Worm (Caenorhabditis elegans) whole organism, young adult: ENCODE measurements around the gene C45B11.8.
A peak's percentile ranks its signal among the peaks of the same experiment; 100 is the strongest.

ENCODE experiments used
- F10E7.11 ChIP-seq: sonication (generic microtip); optimal IDR thresholded peaks from 2 replicates; lab custom pipeline; 2017; ENCODE audit warnings: mild to moderate bottlenecking, missing genetic modification characterization, moderate library complexity, missing compliant biosample characterization
- F33H1.4 ChIP-seq: fragments of 200-800 bp; sonication (Bioruptor generic); IDR thresholded peaks from 2 replicates; pipeline ENCODE4 v1.3.6; 2022; ENCODE audit warnings: missing genetic modification reagents, missing genetic modification characterization, missing compliant biosample characterization
- F52B5.7 ChIP-seq: sonication (generic microtip); optimal IDR thresholded peaks from 2 replicates; lab custom pipeline; 2016; ENCODE audit warnings: mild to moderate bottlenecking, missing genetic modification characterization, missing compliant biosample characterization
- F55B11.4 ChIP-seq: sonication (generic microtip); optimal IDR thresholded peaks from 2 replicates; lab custom pipeline; 2016; ENCODE audit warnings: missing compliant biosample characterization, missing genetic modification characterization, borderline replicate concordance; ENCODE audit not compliant: insufficient read depth
- K11D2.4 ChIP-seq: fragments of 200-800 bp; sonication (Bioruptor generic); IDR thresholded peaks from 2 replicates; pipeline ENCODE4 v1.3.6; 2022; ENCODE audit warnings: missing genetic modification reagents, missing genetic modification characterization, missing compliant biosample characterization
- K12H6.12 ChIP-seq: fragments of 200-800 bp; sonication (Bioruptor generic); optimal IDR thresholded peaks from 2 replicates; lab custom pipeline; 2018; ENCODE audit warnings: mild to moderate bottlenecking, missing genetic modification characterization, missing compliant biosample characterization
- Y56A3A.18 ChIP-seq: fragments of 200-800 bp; sonication (Bioruptor generic); IDR thresholded peaks from 2 replicates; pipeline ENCODE4 v1.3.6; 2022; ENCODE audit warnings: missing genetic modification reagents, missing genetic modification characterization, missing compliant biosample characterization
- ama-1 ChIP-seq, 3 experiments: fragments of 150-350 bp in 1 of 3; sonication (generic microtip) in 2 of 3; optimal IDR thresholded peaks; 2 replicates each; lab custom pipeline; 2014 to 2018; ENCODE audit warnings: missing biosample characterization in 2 of 3, missing genetic modification characterization in 2 of 3, missing genetic modification reagents in 2 of 3
- cebp-1 ChIP-seq, 2 experiments: fragments of 200-800 bp in 1 of 2; sonication (Bioruptor generic) in 1 of 2; sonication (generic microtip) in 1 of 2; IDR thresholded peaks in 1 of 2; optimal IDR thresholded peaks in 1 of 2; 2 replicates each; pipeline versions ENCODE4 v1.3.6 to Lab custom; 2017 to 2022; ENCODE audit warnings: missing compliant biosample characterization in 2 of 2, missing genetic modification characterization in 2 of 2, mild to moderate bottlenecking in 1 of 2, missing genetic modification reagents in 1 of 2, moderate library complexity in 1 of 2
- die-1 ChIP-seq: sonication (generic microtip); optimal IDR thresholded peaks from 2 replicates; lab custom pipeline; 2016; ENCODE audit warnings: missing genotype, mild to moderate bottlenecking, missing genetic modification characterization, missing compliant biosample characterization
- ekl-4 ChIP-seq: fragments of 200-800 bp; sonication (Bioruptor generic); IDR thresholded peaks from 2 replicates; pipeline ENCODE4 v1.3.6; 2022; ENCODE audit warnings: missing genetic modification reagents, missing genetic modification characterization, missing compliant biosample characterization
- ets-4 ChIP-seq: fragments of 200-800 bp; sonication (Bioruptor generic); optimal IDR thresholded peaks from 2 replicates; lab custom pipeline; 2018; ENCODE audit warnings: mild to moderate bottlenecking, missing genetic modification characterization, missing compliant biosample characterization
- hmg-1.2 ChIP-seq: fragments of 200-800 bp; sonication (Bioruptor generic); IDR thresholded peaks from 2 replicates; pipeline ENCODE4 v1.3.6; 2022; ENCODE audit warnings: missing genetic modification reagents, missing genetic modification characterization, missing compliant biosample characterization
- lag-1 ChIP-seq: fragments of 200-800 bp; sonication (Bioruptor generic); IDR thresholded peaks from 2 replicates; pipeline ENCODE4 v1.3.6; 2022; ENCODE audit warnings: missing genetic modification reagents, missing genetic modification characterization, missing compliant biosample characterization
- lin-35 ChIP-seq, 3 experiments: fragments of 150-350 bp in 2 of 3; sonication (generic microtip) in 1 of 3; optimal IDR thresholded peaks; 2 replicates each; lab custom pipeline; 2014 to 2018; ENCODE audit warnings: missing biosample characterization in 3 of 3, missing genetic modification characterization in 3 of 3, missing genetic modification reagents in 3 of 3
- lin-40 ChIP-seq: sonication (generic microtip); optimal IDR thresholded peaks from 2 replicates; lab custom pipeline; 2016; ENCODE audit warnings: missing genetic modification characterization, mild to moderate bottlenecking, missing compliant biosample characterization, missing genotype, missing genetic modification reagents
- lin-54 ChIP-seq: fragments of 200-800 bp; sonication (Bioruptor generic); optimal IDR thresholded peaks from 2 replicates; lab custom pipeline; 2018; ENCODE audit warnings: mild to moderate bottlenecking, missing genetic modification characterization, missing compliant biosample characterization
- lsl-1 ChIP-seq: fragments of 200-800 bp; sonication (Bioruptor generic); optimal IDR thresholded peaks from 2 replicates; lab custom pipeline; 2018; ENCODE audit warnings: mild to moderate bottlenecking, missing genetic modification characterization, moderate library complexity, missing compliant biosample characterization
- madf-6 ChIP-seq: fragments of 200-800 bp; sonication (Bioruptor generic); IDR thresholded peaks from 2 replicates; pipeline ENCODE4 v1.3.6; 2022; ENCODE audit warnings: missing genetic modification reagents, missing genetic modification characterization, missing compliant biosample characterization
- madf-8 ChIP-seq: fragments of 200-800 bp; sonication (Bioruptor generic); conservative IDR thresholded peaks from 2 replicates; pipeline ENCODE4 v1.3.6; 2022; ENCODE audit warnings: missing genetic modification reagents, missing genetic modification characterization, missing compliant biosample characterization
- nfya-1 ChIP-seq: sonication (generic microtip); optimal IDR thresholded peaks from 2 replicates; lab custom pipeline; 2017; ENCODE audit warnings: antibody characterized with exemption, missing compliant biosample characterization, missing genetic modification characterization, borderline replicate concordance; ENCODE audit not compliant: insufficient read depth
- nfya-2 ChIP-seq: fragments of 200-800 bp; sonication (Bioruptor generic); IDR thresholded peaks from 2 replicates; pipeline ENCODE4 v1.3.6; 2022; ENCODE audit warnings: missing genetic modification reagents, missing genetic modification characterization, missing compliant biosample characterization
- nfyb-1 ChIP-seq: fragments of 200-800 bp; sonication (Bioruptor generic); IDR thresholded peaks from 2 replicates; pipeline ENCODE4 v1.3.6; 2022; ENCODE audit warnings: missing genetic modification reagents, missing genetic modification characterization, missing compliant biosample characterization
- nhr-179 ChIP-seq: sonication (generic microtip); optimal IDR thresholded peaks from 2 replicates; lab custom pipeline; 2016; ENCODE audit warnings: mild to moderate bottlenecking, missing genetic modification characterization, missing compliant biosample characterization
- nhr-80 ChIP-seq: sonication (generic microtip); optimal IDR thresholded peaks from 2 replicates; lab custom pipeline; 2016; ENCODE audit warnings: missing genetic modification characterization, missing compliant biosample characterization
- pha-4 ChIP-seq: fragments of 150-350 bp; sonication (generic microtip); optimal IDR thresholded peaks from 2 replicates; lab custom pipeline; 2014; ENCODE audit warnings: missing biosample characterization, missing genetic modification reagents, missing genetic modification characterization
- sea-2 ChIP-seq: fragments of 200-800 bp; sonication (Bioruptor generic); IDR thresholded peaks from 2 replicates; pipeline ENCODE4 v1.3.6; 2022; ENCODE audit warnings: missing genetic modification characterization, missing compliant biosample characterization
- unc-62 ChIP-seq: fragments of 150-350 bp; optimal IDR thresholded peaks from 2 replicates; lab custom pipeline; 2014; ENCODE audit warnings: missing biosample characterization, missing genetic modification reagents, missing genetic modification characterization

The C45B11.8 gene

DNA sequence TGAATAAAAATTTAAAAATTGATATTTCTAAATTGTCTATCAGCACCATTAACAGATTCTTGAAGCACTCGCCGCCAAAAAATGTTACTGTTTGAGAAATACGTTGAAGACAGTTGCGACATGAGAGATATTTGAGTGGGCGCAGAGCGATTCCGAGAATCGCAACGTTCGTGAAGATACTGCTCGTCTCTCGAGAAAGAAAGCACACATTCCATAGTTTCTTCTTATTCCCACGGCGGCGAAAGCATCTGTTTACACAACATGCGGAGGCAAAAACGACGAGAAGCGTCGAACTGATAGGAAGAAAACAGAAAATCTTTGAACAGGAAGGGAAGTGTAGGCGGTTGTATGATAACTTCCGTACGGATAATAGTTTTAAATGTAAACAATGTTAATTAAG lies 41.9 kb downstream of the C45B11.8 start (continued):
- TF ChIP-seq lin-35 (GFP tag; optimal IDR thresholded peaks at IDR 0.05; lab: Kevin White, UChicago), result no peak
- no peak for TF ChIP-seq lag-1
- TF ChIP-seq madf-8 (GFP tag; lab: Robert Waterston, UW), result no peak
- TF ChIP-seq K11D2.4 (GFP tag; lab: Robert Waterston, UW), result 0 out of 2 replicates have a peak, but pooled peaks have one; percentile 15
- TF ChIP-seq ama-1 (optimal IDR thresholded peaks at IDR 0.05; lab: Kevin White, UChicago), result no peak
- no peak for TF ChIP-seq ama-1 (GFP tag; optimal IDR thresholded peaks at IDR 0.05; lab: Kevin White, UChicago)

DNA sequence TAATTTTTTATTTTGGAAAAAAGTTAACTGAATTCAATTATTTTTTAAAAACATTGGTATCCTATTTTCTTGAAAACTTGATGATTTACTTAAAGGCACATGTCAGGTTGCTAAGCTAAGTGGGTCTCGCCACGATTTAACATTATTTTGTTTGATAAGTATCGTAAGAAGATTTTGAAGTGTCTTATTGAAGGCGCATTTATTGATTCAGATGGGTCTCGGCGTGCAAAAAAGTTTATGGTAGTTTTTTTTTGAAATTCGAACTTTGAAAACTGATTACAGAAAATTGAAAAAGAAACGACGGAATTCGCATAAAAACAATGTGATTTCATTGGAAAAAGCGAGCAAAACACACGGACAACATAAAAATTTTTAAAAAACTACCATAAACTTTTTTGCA lies 42.4 kb downstream of the C45B11.8 start:
- TF ChIP-seq madf-6 (GFP tag; lab: Robert Waterston, UW), result peak; percentile 34; the same call in 1 of the 2 replicates
- TF ChIP-seq lsl-1 (GFP tag; lab: Kevin White, UChicago), result peak; percentile 77
- peak; percentile 57; the same call in 1 of the 2 replicates for TF ChIP-seq F33H1.4 (GFP tag; lab: Robert Waterston, UW)
- TF ChIP-seq F52B5.7 (tag; lab: Kevin White, UChicago), result no peak

DNA sequence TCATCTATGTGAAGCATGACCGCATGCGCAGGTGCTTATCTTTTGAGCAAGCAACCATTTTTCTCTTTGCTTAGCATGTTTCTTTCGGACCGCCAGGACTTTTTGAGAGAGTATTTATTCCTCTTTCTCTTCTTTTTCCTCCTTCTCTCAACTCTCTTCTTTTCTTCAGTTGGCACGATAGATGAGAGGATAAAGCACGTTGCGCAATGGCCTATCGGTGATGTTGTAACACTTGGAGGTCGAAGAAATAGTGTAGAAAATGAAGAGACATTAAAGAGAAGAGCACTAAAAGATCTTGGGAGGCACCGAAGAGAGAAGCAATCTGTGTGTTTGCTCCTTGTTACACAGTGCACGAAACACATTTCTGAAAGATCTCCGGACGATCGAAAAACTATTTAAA lies 43.1 kb downstream of the C45B11.8 start:
- peak; percentile 45; the same call in 1 of the 2 replicates for TF ChIP-seq hmg-1.2
- no peak for TF ChIP-seq lag-1

DNA sequence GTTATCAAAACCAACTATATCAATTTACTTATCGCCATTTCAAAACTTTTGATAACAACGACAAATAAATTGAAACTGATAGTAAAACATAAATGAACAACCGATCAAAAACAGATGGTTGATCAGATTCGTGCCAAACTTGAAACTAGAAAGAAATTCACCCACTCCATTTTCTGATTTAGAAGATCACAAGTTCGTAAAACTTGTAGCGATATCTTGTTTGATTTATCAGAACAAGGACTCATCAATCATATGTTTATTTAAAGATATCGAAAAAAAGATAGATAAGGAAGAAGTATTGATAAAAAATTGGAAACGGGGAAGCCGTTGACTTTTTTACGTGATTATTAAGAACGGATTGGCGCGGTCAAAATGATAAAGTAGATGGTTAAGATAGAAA lies 46.5 kb downstream of the C45B11.8 start:
- TF ChIP-seq ets-4 (no peak), nhr-80 (tag; lab: Kevin White, UChicago) (peak; percentile 6), F10E7.11 (tag; lab: Kevin White, UChicago) (no peak), unc-62 (no peak), F55B11.4 (no peak), ekl-4 (no peak), nhr-179 (tag; lab: Kevin White, UChicago) (no peak), Y56A3A.18 (GFP tag; lab: Robert Waterston, UW) (no peak), lin-40 (peak; percentile 40), nfya-2 (GFP tag; lab: Robert Waterston, UW) (no peak), pha-4 (tag; lab: Kevin White, UChicago) (no peak), K12H6.12 (no peak), nfya-1 (no peak), sea-2 (GFP tag; lab: Robert Waterston, UW) (no peak), nfyb-1 (GFP tag; lab: Robert Waterston, UW) (no peak), cebp-1 (GFP tag; IDR thresholded peaks at IDR 0.05; lab: Robert Waterston, UW) (no peak), cebp-1 (tag; optimal IDR thresholded peaks at IDR 0.05; lab: Kevin White, UChicago) (no peak)

DNA sequence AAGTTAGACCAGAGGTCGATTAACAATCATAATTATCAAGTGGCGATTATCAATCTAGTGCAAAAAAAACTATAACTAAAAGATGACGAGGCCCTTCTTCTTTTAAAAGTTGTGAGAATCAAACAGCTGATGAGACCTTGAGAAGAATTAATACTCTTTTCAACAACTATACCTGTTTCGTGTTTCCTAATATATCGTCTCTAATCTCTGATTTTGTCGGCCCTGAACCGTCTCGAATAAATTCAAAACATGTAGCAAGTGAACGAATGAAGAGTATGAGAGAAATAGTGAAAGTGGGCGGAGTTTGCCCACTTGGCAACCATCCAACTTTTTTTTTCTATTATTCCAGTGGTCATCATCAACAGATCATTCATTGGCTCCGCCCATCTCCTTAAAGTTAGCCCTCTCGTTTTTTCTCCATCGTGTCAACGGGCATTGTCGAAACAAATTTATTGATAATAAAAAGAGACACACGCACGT lies 47.0 kb downstream of the C45B11.8 start, which contains the start of gene Y42A5A.1:
TSS of gene Y42A5A.1 (plus strand) at position 430 of the 480 bp plus-strand sequence.
- no peak for TF ChIP-seq lin-54
- TF ChIP-seq die-1 (tag; lab: Kevin White, UChicago), result peak; percentile 13
